Fruit fly (Drosophila melanogaster): ENCODE measurements around the gene CG7366.

DNA sequence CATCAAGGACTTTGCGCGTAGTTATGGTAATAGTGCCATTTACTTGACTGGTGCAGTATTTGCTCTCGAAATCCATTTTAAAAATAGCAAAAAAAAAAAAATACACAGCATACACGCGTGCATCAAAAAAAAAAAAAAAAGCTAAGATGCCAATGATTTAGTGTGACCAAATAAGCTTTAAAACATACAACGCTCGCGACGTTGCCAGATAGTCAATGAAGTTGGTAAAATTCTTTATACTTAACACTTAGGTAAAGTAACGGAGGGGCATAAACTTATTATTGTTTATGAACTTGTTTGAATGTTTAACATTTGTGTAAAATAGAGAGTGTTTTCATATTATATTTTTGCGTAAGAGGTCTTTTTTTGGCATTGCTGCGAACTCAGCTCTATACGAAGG lies 8.4 kb upstream of the CG7366 start, which contains the start of gene tut:
- TF ChIP-seq Hr83 (GFP tag; optimal IDR thresholded peaks at IDR 0.05; ENCODE audit: poor library complexity, severe bottlenecking) = no peak
- no peak for TF ChIP-seq woc (GFP tag; optimal IDR thresholded peaks at IDR 0.05)
- no peak for TF ChIP-seq Abd-B (GFP tag; optimal IDR thresholded peaks at IDR 0.05)
- no peak for TF ChIP-seq Dfd (GFP tag; optimal IDR thresholded peaks at IDR 0.05)
- TF ChIP-seq CG32264 (GFP tag; optimal IDR thresholded peaks at IDR 0.05) = no peak
- no peak for TF ChIP-seq pan (optimal IDR thresholded peaks at IDR 0.05)
- no peak for TF ChIP-seq psq (GFP tag; optimal IDR thresholded peaks at IDR 0.05)
- TF ChIP-seq GATAd (GFP tag; optimal IDR thresholded peaks at IDR 0.05) = no peak
- no peak for TF ChIP-seq Vsx2 (GFP tag; optimal IDR thresholded peaks at IDR 0.05; ENCODE audit: partially characterized antibody)
- TF ChIP-seq h (GFP tag; optimal IDR thresholded peaks at IDR 0.05) = no peak
- no peak for TF ChIP-seq Rel (GFP tag; optimal IDR thresholded peaks at IDR 0.05)
- no peak for TF ChIP-seq Rel (tag; optimal IDR thresholded peaks at IDR 0.05)

All from whole organism, wandering third instar larva.